Fruit fly (Drosophila melanogaster): ENCODE data around the gene CG15824.
A peak's percentile ranks its signal among the peaks of the same experiment; 100 is the strongest.

The CG15824 gene

DNA sequence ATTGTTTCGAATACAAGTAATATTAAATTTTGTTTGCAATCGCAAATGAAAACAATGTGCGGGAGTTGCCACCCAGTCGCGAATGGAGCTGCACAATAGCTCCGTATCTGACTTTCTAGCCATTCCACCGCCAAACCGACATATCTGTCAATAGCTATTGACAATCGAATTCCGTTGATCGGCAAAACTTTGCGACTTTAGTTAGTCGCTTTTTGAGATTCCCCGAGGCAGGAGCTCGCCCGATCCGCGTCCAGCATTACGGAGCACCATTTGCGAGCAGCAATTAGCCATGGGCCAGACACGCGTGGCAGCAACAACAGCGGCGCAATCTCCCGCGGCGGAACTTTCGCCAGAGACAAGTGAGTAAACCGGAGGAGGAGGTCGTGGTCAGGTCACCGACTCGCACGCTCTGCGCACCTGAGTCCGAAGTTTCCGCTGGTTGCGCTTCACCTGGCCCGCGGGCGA lies 32.3 kb downstream of the CG15824 start, which contains the start of the genes CG4291 and kraken (continued):
- TF ChIP-seq dimm (GFP tag; IDR thresholded peaks at IDR 0.05): no peak
- TF ChIP-seq Opbp (GFP tag; IDR thresholded peaks at IDR 0.05; ENCODE audit: partially characterized antibody): peak; percentile 70
- TF ChIP-seq CG6689 (GFP tag; IDR thresholded peaks at IDR 0.05): peak; percentile 22; the same call in 1 of the 2 replicates
- TF ChIP-seq CG1792 (GFP tag; optimal IDR thresholded peaks at IDR 0.05): peak; percentile 31
- 0 out of 2 replicates have a peak, but pooled peaks have one; percentile 24 for TF ChIP-seq Ada2b (GFP tag; IDR thresholded peaks at IDR 0.05)
- peak; percentile 13 for TF ChIP-seq odd (GFP tag; optimal IDR thresholded peaks at IDR 0.05)
- TF ChIP-seq CG8359 (GFP tag; optimal IDR thresholded peaks at IDR 0.05; ENCODE audit: borderline replicate concordance): no peak
- TF ChIP-seq ERR (GFP tag; optimal IDR thresholded peaks at IDR 0.05): peak; percentile 53
- peak; percentile 70 for TF ChIP-seq CG17829 (tag; optimal IDR thresholded peaks at IDR 0.05)
- no peak for TF ChIP-seq scrt (GFP tag; optimal IDR thresholded peaks at IDR 0.05)
- TF ChIP-seq prd (optimal IDR thresholded peaks at IDR 0.05): no peak
- TF ChIP-seq prd (GFP tag; IDR thresholded peaks at IDR 0.05): peak; percentile 55; the same call in 2 of the 3 replicates
- peak; percentile 41 for TF ChIP-seq CG17385 (GFP tag; optimal IDR thresholded peaks at IDR 0.05)
- no peak for TF ChIP-seq CG6854 (GFP tag; optimal IDR thresholded peaks at IDR 0.05)
- TF ChIP-seq Atf-2 (GFP tag; optimal IDR thresholded peaks at IDR 0.05): no peak
- no peak for TF ChIP-seq CG9727 (GFP tag; optimal IDR thresholded peaks at IDR 0.05)
- TF ChIP-seq Dek (tag; optimal IDR thresholded peaks at IDR 0.05): peak; percentile 44
- peak in 1 of 2 experiments; percentile 4 for TF ChIP-seq Eip74EF (GFP tag; optimal IDR thresholded peaks at IDR 0.05)
- TF ChIP-seq Drgx (GFP tag; IDR thresholded peaks at IDR 0.05): peak; percentile 35; the same call in 1 of the 2 replicates
- peak; percentile 79 for TF ChIP-seq her (GFP tag; optimal IDR thresholded peaks at IDR 0.05)
- TF ChIP-seq CG7357 (GFP tag; IDR thresholded peaks at IDR 0.05): no peak
- TF ChIP-seq pros (GFP tag; optimal IDR thresholded peaks at IDR 0.05): no peak
- no peak for TF ChIP-seq CG11695 (GFP tag; IDR thresholded peaks at IDR 0.05)
- TF ChIP-seq Hand (GFP tag; optimal IDR thresholded peaks at IDR 0.05): no peak
- TF ChIP-seq pnt (GFP tag; optimal IDR thresholded peaks at IDR 0.05): peak; percentile 58
- TF ChIP-seq bsh (GFP tag; optimal IDR thresholded peaks at IDR 0.05): peak in 1 of 2 experiments; percentile 41
- peak; percentile 26; the same call in 1 of the 2 replicates for TF ChIP-seq CG14667 (GFP tag; IDR thresholded peaks at IDR 0.05)
- no peak for TF ChIP-seq Asciz (GFP tag; optimal IDR thresholded peaks at IDR 0.05)
- peak; percentile 68 for TF ChIP-seq Xbp1 (GFP tag; optimal IDR thresholded peaks at IDR 0.05)
- TF ChIP-seq caup (GFP tag; optimal IDR thresholded peaks at IDR 0.05; ENCODE audit: severe bottlenecking): peak; percentile 55
- TF ChIP-seq en (GFP tag; optimal IDR thresholded peaks at IDR 0.05): peak; percentile 0
- peak; percentile 23 for TF ChIP-seq Lhr (GFP tag; optimal IDR thresholded peaks at IDR 0.05)
- peak; percentile 48 for TF ChIP-seq E2f2 (GFP tag; IDR thresholded peaks at IDR 0.05)
- peak; percentile 73 for TF ChIP-seq gro (GFP tag; optimal IDR thresholded peaks at IDR 0.05)
- TF ChIP-seq MBD-R2 (GFP tag; IDR thresholded peaks at IDR 0.05): peak; percentile 97
- TF ChIP-seq CG14014 (GFP tag; IDR thresholded peaks at IDR 0.05): peak; percentile 61; the same call in 1 of the 2 replicates
- TF ChIP-seq CG12769 (tag; optimal IDR thresholded peaks at IDR 0.05): peak; percentile 73
- TF ChIP-seq dmrt99B (tag; optimal IDR thresholded peaks at IDR 0.05): peak; percentile 35
- peak; percentile 43 for TF ChIP-seq CG2712 (tag; optimal IDR thresholded peaks at IDR 0.05)
- peak; percentile 18; the same call in 1 of the 3 replicates for TF ChIP-seq H15 (GFP tag; IDR thresholded peaks at IDR 0.05)
- TF ChIP-seq CG9215 (GFP tag; IDR thresholded peaks at IDR 0.05): peak; percentile 37; the same call in 1 of the 2 replicates
- peak; percentile 72 for TF ChIP-seq mirr (GFP tag; optimal IDR thresholded peaks at IDR 0.05)
- TF ChIP-seq CTCF (GFP tag; optimal IDR thresholded peaks at IDR 0.05): peak; percentile 29
- TF ChIP-seq CG6654 (GFP tag; optimal IDR thresholded peaks at IDR 0.05): no peak
- TF ChIP-seq yki (optimal IDR thresholded peaks at IDR 0.05): no peak
- TF ChIP-seq CG11093 (GFP tag; IDR thresholded peaks at IDR 0.05): 0 out of 3 replicates have a peak, but pooled peaks have one; percentile 19
- peak; percentile 39 for TF ChIP-seq HHEX (GFP tag; optimal IDR thresholded peaks at IDR 0.05)
- TF ChIP-seq sc (optimal IDR thresholded peaks at IDR 0.05): no peak
- TF ChIP-seq sc (GFP tag; optimal IDR thresholded peaks at IDR 0.05): no peak
- peak; percentile 69 for TF ChIP-seq sug (tag; optimal IDR thresholded peaks at IDR 0.05)
- no peak for TF ChIP-seq CG8478 (optimal IDR thresholded peaks at IDR 0.05)
